Fruit fly (Drosophila melanogaster) whole organism, embryonic: ENCODE data around the gene Trm1.

ENCODE experiments used
- Atf3 ChIP-seq: fragments of 200-800 bp; sonication (Bioruptor generic); optimal IDR thresholded peaks from 3 replicates; lab custom pipeline; 2016; ENCODE audit warnings: missing biosample characterization, missing genetic modification characterization
- Blimp-1 ChIP-seq: fragments of 200-800 bp; sonication (Bioruptor generic); optimal IDR thresholded peaks from 3 replicates; lab custom pipeline; 2018; ENCODE audit warnings: missing biosample characterization, missing genetic modification characterization, mild to moderate bottlenecking, moderate library complexity, missing genetic modification reagents
- CG10209 ChIP-seq: fragments of 200-800 bp; sonication (Bioruptor generic); optimal IDR thresholded peaks from 3 replicates; lab custom pipeline; 2017; ENCODE audit warnings: missing biosample characterization, mild to moderate bottlenecking, missing genetic modification characterization, missing genetic modification reagents
- CG1024 ChIP-seq: fragments of 200-800 bp; sonication (Bioruptor generic); IDR thresholded peaks from 2 replicates; pipeline ENCODE4 v1.3.6; 2022; ENCODE audit warnings: missing biosample characterization, missing genetic modification characterization
- CG10543 ChIP-seq: fragments of 200-800 bp; sonication (Bioruptor generic); optimal IDR thresholded peaks from 3 replicates; lab custom pipeline; 2017; ENCODE audit warnings: missing biosample characterization, mild to moderate bottlenecking, missing genetic modification characterization, moderate library complexity
- CG10979 ChIP-seq: fragments of 200-800 bp; sonication (Bioruptor generic); optimal IDR thresholded peaks from 2 replicates; lab custom pipeline; 2018; ENCODE audit warnings: missing biosample characterization, mild to moderate bottlenecking, missing genetic modification characterization, moderate library complexity
- CG11093 ChIP-seq: fragments of 200-800 bp; sonication (Bioruptor generic); IDR thresholded peaks from 3 replicates; pipeline ENCODE4 v1.3.6; 2022; ENCODE audit warnings: missing biosample characterization, missing genetic modification characterization
- CG11247 ChIP-seq: fragments of 200-800 bp; sonication (Bioruptor generic); IDR thresholded peaks from 2 replicates; pipeline ENCODE4 v1.3.6; 2022; ENCODE audit warnings: missing biosample characterization, missing genetic modification characterization
- CG11398 ChIP-seq: fragments of 200-800 bp; sonication (Bioruptor generic); optimal IDR thresholded peaks from 2 replicates; lab custom pipeline; 2016; ENCODE audit warnings: missing biosample characterization, missing genetic modification characterization
- CG12104 ChIP-seq: fragments of 200-800 bp; sonication (Bioruptor generic); optimal IDR thresholded peaks from 3 replicates; lab custom pipeline; 2016; ENCODE audit warnings: missing biosample characterization, missing genetic modification characterization
- CG12391 ChIP-seq: fragments of 200-800 bp; sonication (Bioruptor generic); optimal IDR thresholded peaks from 3 replicates; lab custom pipeline; 2018; ENCODE audit warnings: missing biosample characterization, mild to moderate bottlenecking, missing genetic modification characterization, moderate library complexity
- CG14667 ChIP-seq: fragments of 200-800 bp; sonication (Bioruptor generic); IDR thresholded peaks from 2 replicates; pipeline ENCODE4 v1.3.6; 2022; ENCODE audit warnings: missing biosample characterization, missing genetic modification characterization
- CG15696 ChIP-seq: fragments of 200-800 bp; sonication (Bioruptor generic); optimal IDR thresholded peaks from 2 replicates; lab custom pipeline; 2019; ENCODE audit warnings: missing biosample characterization, mild to moderate bottlenecking, missing genetic modification characterization, moderate library complexity
- CG16813 ChIP-seq: fragments of 200-800 bp; sonication (Bioruptor generic); IDR thresholded peaks from 3 replicates; pipeline ENCODE4 v1.3.6; 2022; ENCODE audit warnings: missing biosample characterization, missing genetic modification characterization; ENCODE audit not compliant: partially characterized antibody
- CG2116 ChIP-seq: fragments of 200-800 bp; sonication (Bioruptor generic); optimal IDR thresholded peaks from 3 replicates; lab custom pipeline; 2018; ENCODE audit warnings: missing biosample characterization, mild to moderate bottlenecking, missing genetic modification characterization
- CG2712 ChIP-seq: fragments of 200-800 bp; optimal IDR thresholded peaks from 3 replicates; lab custom pipeline; 2019; ENCODE audit warnings: missing biosample characterization, mild to moderate bottlenecking, missing genetic modification characterization, moderate library complexity
- CG31224 ChIP-seq: fragments of 200-800 bp; sonication (Bioruptor generic); IDR thresholded peaks from 2 replicates; pipeline ENCODE4 v1.3.6; 2022; ENCODE audit warnings: missing biosample characterization, missing genetic modification characterization
- CG32767 ChIP-seq: fragments of 200-800 bp; sonication (Bioruptor generic); IDR thresholded peaks from 2 replicates; pipeline ENCODE4 v1.3.6; 2022; ENCODE audit warnings: missing biosample characterization, missing genetic modification characterization
- CG33213 ChIP-seq: fragments of 200-800 bp; sonication (Bioruptor generic); optimal IDR thresholded peaks from 3 replicates; lab custom pipeline; 2016; ENCODE audit warnings: missing biosample characterization, missing genetic modification characterization
- CG4328 ChIP-seq: fragments of 200-800 bp; sonication (Bioruptor generic); optimal IDR thresholded peaks from 3 replicates; lab custom pipeline; 2017; ENCODE audit warnings: missing biosample characterization, missing genetic modification reagents, missing genetic modification characterization
- CG6272 ChIP-seq: fragments of 200-800 bp; sonication (Bioruptor generic); IDR thresholded peaks from 2 replicates; pipeline ENCODE4 v1.3.6; 2022; ENCODE audit warnings: missing biosample characterization, missing genetic modification characterization
- CG6654 ChIP-seq: fragments of 200-800 bp; sonication (Bioruptor generic); optimal IDR thresholded peaks from 2 replicates; lab custom pipeline; 2017; ENCODE audit warnings: missing biosample characterization, mild to moderate bottlenecking, missing genetic modification characterization
- CG6854 ChIP-seq: fragments of 200-800 bp; sonication (Bioruptor generic); optimal IDR thresholded peaks from 3 replicates; lab custom pipeline; 2017; ENCODE audit warnings: missing biosample characterization, mild to moderate bottlenecking, missing genetic modification characterization
- CG7963 ChIP-seq: fragments of 200-800 bp; sonication (Bioruptor generic); IDR thresholded peaks from 3 replicates; pipeline ENCODE4 v1.3.6; 2022; ENCODE audit warnings: missing biosample characterization, missing genetic modification characterization; ENCODE audit not compliant: partially characterized antibody
- CG8089 ChIP-seq: fragments of 200-800 bp; sonication (Bioruptor generic); optimal IDR thresholded peaks from 3 replicates; lab custom pipeline; 2016; ENCODE audit warnings: missing biosample characterization, missing genetic modification characterization
- Camta ChIP-seq: fragments of 200-800 bp; sonication (Bioruptor generic); optimal IDR thresholded peaks from 2 replicates; lab custom pipeline; 2016; ENCODE audit warnings: missing biosample characterization, missing genetic modification characterization
- CkIIα-i1 ChIP-seq: fragments of 200-800 bp; sonication (Bioruptor generic); IDR thresholded peaks from 2 replicates; pipeline ENCODE4 v1.3.6; 2022; ENCODE audit warnings: missing biosample characterization, missing genetic modification characterization
- Dip3 ChIP-seq: fragments of 200-800 bp; sonication (Bioruptor generic); optimal IDR thresholded peaks from 3 replicates; lab custom pipeline; 2016; ENCODE audit warnings: missing biosample characterization, missing genetic modification characterization
- Eip74EF ChIP-seq, 2 experiments: fragments of 200-800 bp in 1 of 2; fragments of >200 bp in 1 of 2; sonication (Bioruptor generic) in 1 of 2; optimal IDR thresholded peaks; 2 replicates each; lab custom pipeline; 2017 to 2019; ENCODE audit warnings: missing biosample characterization in 2 of 2, missing genetic modification characterization in 2 of 2, mild to moderate bottlenecking in 1 of 2, moderate library complexity in 1 of 2
- Gug ChIP-seq: fragments of 200-800 bp; sonication (Bioruptor generic); IDR thresholded peaks from 4 replicates; pipeline ENCODE4 v1.3.6; 2022; ENCODE audit warnings: missing biosample characterization, missing genetic modification characterization
- Hmr ChIP-seq: fragments of 200-800 bp; sonication (Bioruptor generic); optimal IDR thresholded peaks from 3 replicates; lab custom pipeline; 2017; ENCODE audit warnings: mild to moderate bottlenecking, missing biosample characterization, missing genetic modification reagents, missing genetic modification characterization
- Hr3 ChIP-seq: fragments of 200-800 bp; sonication (Bioruptor generic); optimal IDR thresholded peaks from 3 replicates; lab custom pipeline; 2016; ENCODE audit warnings: missing biosample characterization, missing genetic modification characterization
- Hr39 ChIP-seq: fragments of >200 bp; optimal IDR thresholded peaks from 2 replicates; lab custom pipeline; 2017
- Kr ChIP-seq: fragments of 200-800 bp; sonication (Bioruptor generic); optimal IDR thresholded peaks from 2 replicates; lab custom pipeline; 2017; ENCODE audit warnings: missing biosample characterization, mild to moderate bottlenecking, missing genetic modification characterization
- Mad ChIP-seq: fragments of 200-800 bp; sonication (Bioruptor generic); optimal IDR thresholded peaks from 2 replicates; lab custom pipeline; 2016; ENCODE audit warnings: missing biosample characterization, missing genetic modification characterization
- Mrtf ChIP-seq: fragments of 200-800 bp; sonication (Bioruptor generic); IDR thresholded peaks from 3 replicates; pipeline ENCODE4 v1.3.6; 2022; ENCODE audit warnings: missing biosample characterization, missing genetic modification characterization
- NC2β ChIP-seq: fragments of 200-800 bp; sonication (Bioruptor generic); optimal IDR thresholded peaks from 2 replicates; lab custom pipeline; 2016; ENCODE audit warnings: missing biosample characterization, missing genetic modification characterization
- Xrp1 ChIP-seq: fragments of 200-800 bp; sonication (Bioruptor generic); IDR thresholded peaks from 2 replicates; pipeline ENCODE4 v1.3.6; 2022; ENCODE audit warnings: missing biosample characterization, missing genetic modification characterization
- ap ChIP-seq: fragments of 200-800 bp; sonication (Bioruptor generic); IDR thresholded peaks from 2 replicates; pipeline ENCODE4 v1.3.6; 2022; ENCODE audit warnings: missing biosample characterization, missing genetic modification characterization
- btn ChIP-seq: fragments of 200-800 bp; sonication (Bioruptor generic); optimal IDR thresholded peaks from 2 replicates; lab custom pipeline; 2016; ENCODE audit warnings: missing biosample characterization, missing genetic modification characterization
- croc ChIP-seq: fragments of 200-800 bp; sonication (Bioruptor generic); conservative IDR thresholded peaks from 3 replicates; pipeline ENCODE4 v1.3.6; 2022; ENCODE audit warnings: missing biosample characterization, missing genetic modification characterization
- dm ChIP-seq: fragments of 200-800 bp; sonication (Bioruptor generic); optimal IDR thresholded peaks from 3 replicates; lab custom pipeline; 2016; ENCODE audit warnings: missing biosample characterization, missing genetic modification characterization
- en ChIP-seq: fragments of 200-800 bp; sonication (Bioruptor generic); optimal IDR thresholded peaks from 2 replicates; lab custom pipeline; 2016; ENCODE audit warnings: missing biosample characterization, missing genetic modification characterization
- eyg ChIP-seq: fragments of 200-800 bp; sonication (Bioruptor generic); optimal IDR thresholded peaks from 3 replicates; lab custom pipeline; 2016; ENCODE audit warnings: missing biosample characterization, missing genetic modification characterization
- fd3F ChIP-seq: fragments of 200-800 bp; sonication (Bioruptor generic); optimal IDR thresholded peaks from 2 replicates; lab custom pipeline; 2018; ENCODE audit warnings: missing biosample characterization, mild to moderate bottlenecking, missing genetic modification characterization, moderate library complexity
- fd64A ChIP-seq: fragments of 200-800 bp; sonication (Bioruptor generic); optimal IDR thresholded peaks from 3 replicates; lab custom pipeline; 2018; ENCODE audit warnings: missing biosample characterization, mild to moderate bottlenecking, missing genetic modification characterization
- lilli ChIP-seq: fragments of 200-800 bp; sonication (Bioruptor generic); optimal IDR thresholded peaks from 3 replicates; lab custom pipeline; 2016; ENCODE audit warnings: missing biosample characterization, missing genetic modification characterization
- odd ChIP-seq: fragments of 200-800 bp; sonication (Bioruptor generic); optimal IDR thresholded peaks from 2 replicates; lab custom pipeline; 2017; ENCODE audit warnings: missing biosample characterization, mild to moderate bottlenecking, missing genetic modification characterization
- pho ChIP-seq: fragments of 200-800 bp; sonication (Bioruptor generic); optimal IDR thresholded peaks from 2 replicates; lab custom pipeline; 2016; ENCODE audit warnings: missing biosample characterization, missing genetic modification characterization
- rib ChIP-seq: fragments of 200-800 bp; sonication (Bioruptor generic); IDR thresholded peaks from 2 replicates; pipeline ENCODE4 v1.3.6; 2022; ENCODE audit warnings: missing biosample characterization, missing genetic modification characterization
- row ChIP-seq: fragments of 200-800 bp; sonication (Bioruptor generic); IDR thresholded peaks from 3 replicates; pipeline ENCODE4 v1.3.6; 2022; ENCODE audit warnings: missing biosample characterization, missing genetic modification characterization
- schlank ChIP-seq: fragments of 200-800 bp; sonication (Bioruptor generic); optimal IDR thresholded peaks from 2 replicates; lab custom pipeline; 2018; ENCODE audit warnings: missing biosample characterization, mild to moderate bottlenecking, missing genetic modification characterization

Gene Trm1

DNA sequence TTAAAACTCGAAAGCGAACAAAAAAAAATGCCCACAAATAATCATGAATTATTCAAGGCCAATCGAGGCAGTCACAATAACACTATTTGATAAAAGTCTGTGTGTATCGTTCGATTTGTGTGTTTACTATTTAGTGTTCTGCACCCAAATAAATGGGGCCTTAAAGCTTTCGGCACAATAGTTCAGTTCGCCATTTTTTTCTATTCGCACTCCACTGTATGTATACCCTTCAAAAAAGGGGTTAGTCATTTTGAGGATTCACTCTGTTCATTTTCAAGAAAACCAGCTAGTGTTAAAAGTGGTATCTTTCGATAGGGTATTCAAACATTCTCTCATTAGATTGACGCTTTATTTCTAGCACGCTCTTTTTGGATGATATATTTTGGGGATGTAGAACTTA lies 39.8 kb downstream of the Trm1 start (continued):
- TF ChIP-seq CG10979 (tag; lab: Kevin White, UChicago): no peak
- TF ChIP-seq dm (GFP tag; lab: Kevin White, UChicago): peak; percentile 1
- no peak for TF ChIP-seq Mad (GFP tag; lab: Kevin White, UChicago)
- no peak for TF ChIP-seq Atf3 (GFP tag; lab: Kevin White, UChicago)
- TF ChIP-seq Hmr: peak; percentile 70
- peak; percentile 94 for TF ChIP-seq rib (GFP tag; lab: Robert Waterston, UW)
- TF ChIP-seq CG32767 (GFP tag; lab: Robert Waterston, UW): no peak
- TF ChIP-seq CG11398: peak; percentile 23
- TF ChIP-seq Gug (GFP tag; lab: Robert Waterston, UW): peak; percentile 55; the same call in 2 of the 4 replicates
- TF ChIP-seq Mrtf (GFP tag; lab: Robert Waterston, UW): peak; percentile 39; the same call in 1 of the 3 replicates
- TF ChIP-seq CG4328 (GFP tag; lab: Kevin White, UChicago): peak; percentile 22
- no peak for TF ChIP-seq Hr39
- TF ChIP-seq row (GFP tag; lab: Robert Waterston, UW): peak; percentile 77
- no peak for TF ChIP-seq Kr
- TF ChIP-seq CG2712 (tag; lab: Kevin White, UChicago): no peak
- no peak for TF ChIP-seq btn
- TF ChIP-seq CG11247: peak; percentile 39; the same call in 1 of the 2 replicates
- no peak for TF ChIP-seq Eip74EF (GFP tag; optimal IDR thresholded peaks at IDR 0.05; lab: Kevin White, UChicago)
- no peak for TF ChIP-seq CG16813 (GFP tag; lab: Robert Waterston, UW)
- TF ChIP-seq odd (GFP tag; lab: Kevin White, UChicago): no peak
- TF ChIP-seq Dip3 (GFP tag; lab: Kevin White, UChicago): peak; percentile 43
- TF ChIP-seq CG8089 (GFP tag; lab: Kevin White, UChicago): no peak
- TF ChIP-seq CG10543 (GFP tag; lab: Kevin White, UChicago): peak; percentile 77
- no peak for TF ChIP-seq CG14667
- TF ChIP-seq croc: no peak
- TF ChIP-seq CkIIα-i1: no peak
- no peak for TF ChIP-seq Hr3 (GFP tag; lab: Kevin White, UChicago)
- peak; percentile 70 for TF ChIP-seq CG31224 (GFP tag; lab: Robert Waterston, UW)
- TF ChIP-seq CG1024 (GFP tag; lab: Robert Waterston, UW): no peak
- TF ChIP-seq lilli (GFP tag; lab: Kevin White, UChicago): peak; percentile 85
- no peak for TF ChIP-seq Xrp1 (GFP tag; lab: Robert Waterston, UW)
- TF ChIP-seq fd64A (GFP tag; lab: Kevin White, UChicago): no peak
- TF ChIP-seq CG12104 (GFP tag; lab: Kevin White, UChicago): peak; percentile 22
- TF ChIP-seq CG2116 (GFP tag; lab: Kevin White, UChicago): no peak
- TF ChIP-seq fd3F (GFP tag; lab: Kevin White, UChicago): peak; percentile 56
- TF ChIP-seq Blimp-1 (GFP tag; lab: Kevin White, UChicago): no peak
- TF ChIP-seq CG10209: peak; percentile 17
- TF ChIP-seq CG33213: peak; percentile 3
- TF ChIP-seq CG11093 (GFP tag; lab: Robert Waterston, UW): no peak
- TF ChIP-seq CG6654 (GFP tag; lab: Kevin White, UChicago): no peak
- TF ChIP-seq eyg (GFP tag; lab: Kevin White, UChicago): no peak
- no peak for TF ChIP-seq CG7963 (GFP tag; lab: Robert Waterston, UW)
- peak; percentile 63 for TF ChIP-seq schlank (tag; lab: Kevin White, UChicago)
- peak; percentile 67 for TF ChIP-seq pho (GFP tag; lab: Kevin White, UChicago)
- no peak for TF ChIP-seq CG15696 (tag; lab: Kevin White, UChicago)
- TF ChIP-seq NC2β (GFP tag; lab: Kevin White, UChicago): no peak
- TF ChIP-seq CG6854 (GFP tag; lab: Kevin White, UChicago): peak; percentile 14
- no peak for TF ChIP-seq ap (GFP tag; lab: Robert Waterston, UW)
- TF ChIP-seq Camta (GFP tag; lab: Kevin White, UChicago): no peak
- TF ChIP-seq CG12391: peak; percentile 20
- TF ChIP-seq CG6272: no peak
- no peak for TF ChIP-seq en (GFP tag; lab: Kevin White, UChicago)
